Worm (Caenorhabditis elegans): ENCODE results near the gene nlp-34.
A peak's percentile ranks its signal among the peaks of the same experiment; 100 is the strongest.

nlp-34 gene

DNA sequence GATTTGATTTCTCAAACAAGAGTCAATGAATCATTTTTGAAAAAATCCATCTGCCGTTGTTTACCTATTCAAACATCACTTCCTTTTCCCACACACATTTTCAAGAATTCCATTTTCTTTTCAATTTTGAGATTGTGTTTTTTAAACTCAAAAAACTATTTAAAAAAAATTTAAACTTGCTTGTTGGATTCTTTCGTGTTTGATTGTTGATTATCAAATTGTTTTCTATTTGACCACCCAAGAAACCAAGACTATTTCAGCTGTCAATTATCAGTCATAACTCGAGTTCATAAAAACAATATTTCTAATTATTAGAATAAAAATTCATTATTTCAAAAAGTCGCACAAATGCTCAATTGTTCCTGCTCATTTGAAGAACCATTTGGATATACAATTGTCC lies 26.3 kb upstream of the nlp-34 start, which contains the start of gene srh-8 (continued):
- TF ChIP-seq ztf-6 (GFP tag; IDR thresholded peaks at IDR 0.05) (no peak), ZK185.1 (tag; optimal IDR thresholded peaks at IDR 0.05; ENCODE audit: poor library complexity, severe bottlenecking) (no peak), efl-1 (GFP tag; optimal IDR thresholded peaks at IDR 0.05) (no peak)

DNA sequence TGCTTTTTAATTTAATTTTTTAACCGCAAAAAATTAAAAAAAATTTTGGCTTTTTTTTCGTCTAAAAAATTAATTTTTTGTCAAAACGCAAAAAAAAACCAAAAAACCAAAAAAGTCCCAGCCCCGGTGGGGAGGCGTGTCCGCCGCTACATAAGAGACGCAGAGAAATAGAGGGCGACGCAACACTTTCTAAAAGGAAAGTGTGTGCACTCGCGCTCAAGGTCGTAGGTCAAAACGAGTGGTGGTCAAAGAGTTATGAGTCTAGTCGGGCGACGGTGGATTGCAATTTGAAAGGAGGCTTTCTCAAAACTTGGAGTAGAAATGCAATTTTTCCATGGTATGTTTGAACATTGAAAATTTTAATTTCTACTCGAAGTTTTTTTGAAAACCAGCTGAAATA lies 25.6 kb upstream of the nlp-34 start:
- TF ChIP-seq repo-1 (tag; optimal IDR thresholded peaks at IDR 0.05), result no peak
- TF ChIP-seq madf-6 (GFP tag; IDR thresholded peaks at IDR 0.05), result peak; percentile 96
- no peak for TF ChIP-seq aptf-3 (GFP tag; IDR thresholded peaks at IDR 0.05)
- TF ChIP-seq snpc-1.3 (tag; optimal IDR thresholded peaks at IDR 0.05; ENCODE audit: insufficient read depth), result no peak
- TF ChIP-seq lsl-1 (GFP tag; optimal IDR thresholded peaks at IDR 0.05), result no peak
- no peak for TF ChIP-seq let-526 (GFP tag; IDR thresholded peaks at IDR 0.05)
- peak; percentile 93 for TF ChIP-seq madf-8 (GFP tag; conservative IDR thresholded peaks at IDR 0.05)
- no peak for TF ChIP-seq lag-1 (GFP tag; IDR thresholded peaks at IDR 0.05)
- TF ChIP-seq pbrm-1 (GFP tag; IDR thresholded peaks at IDR 0.05), result no peak
- TF ChIP-seq hmg-20 (GFP tag; IDR thresholded peaks at IDR 0.05), result no peak
- no peak for TF ChIP-seq ztf-28 (GFP tag; IDR thresholded peaks at IDR 0.05)
- TF ChIP-seq bed-2 (GFP tag; IDR thresholded peaks at IDR 0.05), result no peak
- TF ChIP-seq nhr-90 (tag; optimal IDR thresholded peaks at IDR 0.05), result no peak
- TF ChIP-seq egl-44 (GFP tag; IDR thresholded peaks at IDR 0.05), result no peak
- no peak for TF ChIP-seq gei-17 (GFP tag; optimal IDR thresholded peaks at IDR 0.05)
- TF ChIP-seq Y67H2A.10 (GFP tag; conservative IDR thresholded peaks at IDR 0.05), result no peak
- no peak for TF ChIP-seq pha-4 (tag; optimal IDR thresholded peaks at IDR 0.05)
- no peak for TF ChIP-seq zfh-2 (GFP tag; conservative IDR thresholded peaks at IDR 0.05)
- no peak for TF ChIP-seq B0336.3 (GFP tag; IDR thresholded peaks at IDR 0.05)
- no peak for TF ChIP-seq him-1 (tag; optimal IDR thresholded peaks at IDR 0.05)
- no peak for TF ChIP-seq Y56A3A.18 (GFP tag; IDR thresholded peaks at IDR 0.05)
- no peak for TF ChIP-seq nfya-1 (tag; optimal IDR thresholded peaks at IDR 0.05; ENCODE audit: borderline replicate concordance, insufficient read depth)
- TF ChIP-seq zim-3 (tag; optimal IDR thresholded peaks at IDR 0.05), result no peak
- 0 out of 2 replicates have a peak, but pooled peaks have one; percentile 17 for TF ChIP-seq ceh-91 (GFP tag; IDR thresholded peaks at IDR 0.05)
- TF ChIP-seq Y53G8AR.9 (GFP tag; conservative IDR thresholded peaks at IDR 0.05), result no peak
- TF ChIP-seq ama-1 (optimal IDR thresholded peaks at IDR 0.05), result no peak
- no peak for TF ChIP-seq ama-1 (GFP tag; optimal IDR thresholded peaks at IDR 0.05)
- no peak for TF ChIP-seq T07F8.4 (tag; optimal IDR thresholded peaks at IDR 0.05)
- no peak for TF ChIP-seq F49E8.2 (tag; optimal IDR thresholded peaks at IDR 0.05; ENCODE audit: insufficient read depth)
- peak; percentile 46; the same call in 1 of the 2 replicates for TF ChIP-seq D2030.7 (GFP tag; IDR thresholded peaks at IDR 0.05)
- TF ChIP-seq atf-7 (tag; optimal IDR thresholded peaks at IDR 0.05), result no peak
- no peak for TF ChIP-seq C06A6.2 (GFP tag; conservative IDR thresholded peaks at IDR 0.05)
- TF ChIP-seq rcor-1 (GFP tag; IDR thresholded peaks at IDR 0.05), result no peak
- TF ChIP-seq egl-18 (GFP tag; IDR thresholded peaks at IDR 0.05), result no peak
- TF ChIP-seq aptf-2 (GFP tag; conservative IDR thresholded peaks at IDR 0.05), result 0 out of 2 replicates have a peak, but pooled peaks have one; percentile 35
- no peak for TF ChIP-seq hlh-12 (tag; optimal IDR thresholded peaks at IDR 0.05)
- TF ChIP-seq rpc-1 (optimal IDR thresholded peaks at IDR 0.05), result no peak
- TF ChIP-seq rpc-1 (tag; optimal IDR thresholded peaks at IDR 0.05), result no peak
- TF ChIP-seq B0261.1 (tag; optimal IDR thresholded peaks at IDR 0.05), result no peak
- no peak for TF ChIP-seq lin-35 (GFP tag; optimal IDR thresholded peaks at IDR 0.05)
- no peak for TF ChIP-seq cebp-1 (GFP tag; IDR thresholded peaks at IDR 0.05)
- no peak for TF ChIP-seq cebp-1 (tag; optimal IDR thresholded peaks at IDR 0.05)
- TF ChIP-seq F55B11.4 (tag; optimal IDR thresholded peaks at IDR 0.05; ENCODE audit: borderline replicate concordance, insufficient read depth), result no peak
- no peak for TF ChIP-seq ztf-22 (GFP tag; optimal IDR thresholded peaks at IDR 0.05)
- TF ChIP-seq attf-3 (GFP tag; conservative IDR thresholded peaks at IDR 0.05), result no peak
